Fruit fly (Drosophila melanogaster): Measurements from ENCODE around the gene Jhbp1.

The Jhbp1 gene

dm6 chr3R:4994659-4995058 is 29.4 kb downstream of the Jhbp1 start:
- no peak for TF ChIP-seq CG8159 (tag; optimal IDR thresholded peaks at IDR 0.05)
- TF ChIP-seq CG13204 (GFP tag; optimal IDR thresholded peaks at IDR 0.05): no peak
- TF ChIP-seq Pif1A (GFP tag; optimal IDR thresholded peaks at IDR 0.05): no peak
- TF ChIP-seq Snoo (tag; optimal IDR thresholded peaks at IDR 0.05): no peak
- no peak for TF ChIP-seq CG17806 (tag; optimal IDR thresholded peaks at IDR 0.05)
- no peak for TF ChIP-seq CG32121 (GFP tag; IDR thresholded peaks at IDR 0.05)
- TF ChIP-seq CG8301 (tag; optimal IDR thresholded peaks at IDR 0.05): no peak
- no peak for TF ChIP-seq CG12605 (GFP tag; IDR thresholded peaks at IDR 0.05)
- no peak for TF ChIP-seq Ets98B (GFP tag; IDR thresholded peaks at IDR 0.05)
- no peak for TF ChIP-seq CG34367 (tag; optimal IDR thresholded peaks at IDR 0.05)
- no peak for TF ChIP-seq CG15710 (tag; optimal IDR thresholded peaks at IDR 0.05)
- TF ChIP-seq Pif1B (GFP tag; optimal IDR thresholded peaks at IDR 0.05): no peak
- no peak for TF ChIP-seq CG14655 (GFP tag; optimal IDR thresholded peaks at IDR 0.05)
- TF ChIP-seq fd96Ca (GFP tag; IDR thresholded peaks at IDR 0.05): no peak
- TF ChIP-seq gl (tag; optimal IDR thresholded peaks at IDR 0.05): no peak
- no peak for TF ChIP-seq D1 (tag; optimal IDR thresholded peaks at IDR 0.05)
- TF ChIP-seq EcR (GFP tag; optimal IDR thresholded peaks at IDR 0.05): no peak

- TF ChIP-seq CG8159 (tag; optimal IDR thresholded peaks at IDR 0.05) (peak; percentile 10), CG9948 (tag; optimal IDR thresholded peaks at IDR 0.05) (peak; percentile 34), Pif1B (GFP tag; optimal IDR thresholded peaks at IDR 0.05) (no peak), D1 (tag; optimal IDR thresholded peaks at IDR 0.05) (no peak), CG15710 (tag; optimal IDR thresholded peaks at IDR 0.05) (no peak), EcR (GFP tag; optimal IDR thresholded peaks at IDR 0.05) (peak; percentile 79), CG17806 (tag; optimal IDR thresholded peaks at IDR 0.05) (no peak), CG14655 (GFP tag; optimal IDR thresholded peaks at IDR 0.05) (peak; percentile 15), rn (GFP tag; IDR thresholded peaks at IDR 0.05) (no peak)
Observed at dm6 chr3R:4995549-4996277, 30.5 kb downstream of the Jhbp1 start.

dm6 chr3R:4996529-4996975 is 31.3 kb downstream of the Jhbp1 start:
- no peak for TF ChIP-seq Ets98B (GFP tag; IDR thresholded peaks at IDR 0.05)
- no peak for TF ChIP-seq CG14655 (GFP tag; optimal IDR thresholded peaks at IDR 0.05)
- TF ChIP-seq CG4496 (GFP tag; IDR thresholded peaks at IDR 0.05): no peak; the same call in 2 of the 3 replicates
- TF ChIP-seq CG34367 (tag; optimal IDR thresholded peaks at IDR 0.05): no peak
- no peak for TF ChIP-seq CG17806 (tag; optimal IDR thresholded peaks at IDR 0.05)
- TF ChIP-seq fd96Ca (GFP tag; IDR thresholded peaks at IDR 0.05): 0 out of 3 replicates have a peak, but pooled peaks have one; percentile 7
- peak; percentile 37; the same call in 1 of the 2 replicates for TF ChIP-seq rn (GFP tag; IDR thresholded peaks at IDR 0.05)
- TF ChIP-seq CG13204 (GFP tag; optimal IDR thresholded peaks at IDR 0.05): peak; percentile 5
- no peak for TF ChIP-seq CG8159 (tag; optimal IDR thresholded peaks at IDR 0.05)
- TF ChIP-seq EcR (GFP tag; optimal IDR thresholded peaks at IDR 0.05): peak; percentile 89
- TF ChIP-seq Pif1A (GFP tag; optimal IDR thresholded peaks at IDR 0.05): no peak

dm6 chr3R:4997399-4998203 is 32.4 kb downstream of the Jhbp1 start:
- TF ChIP-seq rn (GFP tag; IDR thresholded peaks at IDR 0.05): peak; percentile 14; the same call in 1 of the 2 replicates
- TF ChIP-seq CG15710 (tag; optimal IDR thresholded peaks at IDR 0.05): peak; percentile 70
- peak; percentile 37 for TF ChIP-seq Pif1B (GFP tag; optimal IDR thresholded peaks at IDR 0.05)
- peak; percentile 72 for TF ChIP-seq CG8159 (tag; optimal IDR thresholded peaks at IDR 0.05)
- TF ChIP-seq CG8301 (tag; optimal IDR thresholded peaks at IDR 0.05): peak; percentile 21
- TF ChIP-seq gl (tag; optimal IDR thresholded peaks at IDR 0.05): no peak
- TF ChIP-seq CG17806 (tag; optimal IDR thresholded peaks at IDR 0.05): peak; percentile 58
- no peak for TF ChIP-seq CG13204 (GFP tag; optimal IDR thresholded peaks at IDR 0.05)
- TF ChIP-seq EcR (GFP tag; optimal IDR thresholded peaks at IDR 0.05): no peak
- no peak for TF ChIP-seq CG32121 (GFP tag; IDR thresholded peaks at IDR 0.05)
- TF ChIP-seq CG34367 (tag; optimal IDR thresholded peaks at IDR 0.05): peak; percentile 59
- peak; percentile 48 for TF ChIP-seq CG14655 (GFP tag; optimal IDR thresholded peaks at IDR 0.05)
- TF ChIP-seq D1 (tag; optimal IDR thresholded peaks at IDR 0.05): no peak
- TF ChIP-seq fd96Ca (GFP tag; IDR thresholded peaks at IDR 0.05): peak; percentile 59; the same call in 1 of the 3 replicates
- peak; percentile 68 for TF ChIP-seq Pif1A (GFP tag; optimal IDR thresholded peaks at IDR 0.05)
- peak; percentile 63 for TF ChIP-seq CG4496 (GFP tag; IDR thresholded peaks at IDR 0.05)
- TF ChIP-seq CG9948 (tag; optimal IDR thresholded peaks at IDR 0.05): peak; percentile 61
- no peak; the same call in 1 of the 2 replicates for TF ChIP-seq CG12605 (GFP tag; IDR thresholded peaks at IDR 0.05)
- TF ChIP-seq CG10348 (GFP tag; IDR thresholded peaks at IDR 0.05): no peak
- peak; percentile 85 for TF ChIP-seq Snoo (tag; optimal IDR thresholded peaks at IDR 0.05)
- 0 out of 2 replicates have a peak, but pooled peaks have one; percentile 36 for TF ChIP-seq Ets98B (GFP tag; IDR thresholded peaks at IDR 0.05)

dm6 chr3R:4998739-4999138 is 33.5 kb downstream of the Jhbp1 start:
- TF ChIP-seq CG8159 (tag; optimal IDR thresholded peaks at IDR 0.05) (no peak), CG32121 (GFP tag; IDR thresholded peaks at IDR 0.05) (peak; percentile 59), CG17806 (tag; optimal IDR thresholded peaks at IDR 0.05) (no peak), Pif1B (GFP tag; optimal IDR thresholded peaks at IDR 0.05) (no peak)
